Worm (Caenorhabditis elegans) whole organism, dauer: ENCODE data around the gene F59B2.13.

Experiments
- unc-62 ChIP-seq: sonication (generic microtip); optimal IDR thresholded peaks from 2 replicates; lab custom pipeline; 2017; ENCODE audit warnings: missing biosample characterization, missing genetic modification reagents, missing genetic modification characterization

Gene F59B2.13

ce11 chrIII:9026951-9027350, at the start of gene F59B2.13:
Gene F59B2.13, minus strand, starts transcription at chrIII:9027051.
- no peak for TF ChIP-seq unc-62 (GFP tag; lab: Kevin White, UChicago)

ce11 chrIII:9075539-9075938, 48.7 kb upstream of the F59B2.13 start, which contains the start of gene F02A9.7:
Gene F02A9.7, minus strand, starts transcription at chrIII:9075639.
- no peak for TF ChIP-seq unc-62 (GFP tag; lab: Kevin White, UChicago)

DNA sequence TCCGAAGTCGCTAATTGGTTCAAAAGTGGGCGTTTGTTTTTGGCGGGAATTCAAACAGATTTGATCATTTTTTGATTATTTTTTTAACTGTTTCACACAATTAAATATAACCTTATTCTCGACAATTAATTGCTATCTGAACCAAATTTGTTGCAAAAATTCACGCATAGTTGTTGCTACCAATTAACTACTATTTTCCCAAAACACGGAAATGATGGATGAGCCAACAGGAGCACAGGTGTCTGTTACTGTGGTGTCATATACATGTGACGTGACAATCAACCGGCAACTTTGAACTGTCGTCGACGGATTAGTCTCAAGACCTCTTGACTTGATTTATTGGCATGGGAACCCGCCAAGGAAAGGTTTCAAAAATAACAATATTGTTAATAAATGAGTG, 45.9 kb upstream of the F59B2.13 start:
- no peak for TF ChIP-seq unc-62 (GFP tag; lab: Kevin White, UChicago)

ce11 chrIII:9071372-9071771, 44.5 kb upstream of the F59B2.13 start, which contains the start of gene lin-12:
Gene lin-12, minus strand, starts transcription at chrIII:9071472.
- no peak for TF ChIP-seq unc-62 (GFP tag; lab: Kevin White, UChicago)

ce11 chrIII:9069712-9070111, 42.9 kb upstream of the F59B2.13 start:
- TF ChIP-seq unc-62 (GFP tag; lab: Kevin White, UChicago), result no peak

- no peak for TF ChIP-seq unc-62 (GFP tag; lab: Kevin White, UChicago)
Observed at ce11 chrIII:9060267-9060666, 33.4 kb upstream of the F59B2.13 start.

DNA sequence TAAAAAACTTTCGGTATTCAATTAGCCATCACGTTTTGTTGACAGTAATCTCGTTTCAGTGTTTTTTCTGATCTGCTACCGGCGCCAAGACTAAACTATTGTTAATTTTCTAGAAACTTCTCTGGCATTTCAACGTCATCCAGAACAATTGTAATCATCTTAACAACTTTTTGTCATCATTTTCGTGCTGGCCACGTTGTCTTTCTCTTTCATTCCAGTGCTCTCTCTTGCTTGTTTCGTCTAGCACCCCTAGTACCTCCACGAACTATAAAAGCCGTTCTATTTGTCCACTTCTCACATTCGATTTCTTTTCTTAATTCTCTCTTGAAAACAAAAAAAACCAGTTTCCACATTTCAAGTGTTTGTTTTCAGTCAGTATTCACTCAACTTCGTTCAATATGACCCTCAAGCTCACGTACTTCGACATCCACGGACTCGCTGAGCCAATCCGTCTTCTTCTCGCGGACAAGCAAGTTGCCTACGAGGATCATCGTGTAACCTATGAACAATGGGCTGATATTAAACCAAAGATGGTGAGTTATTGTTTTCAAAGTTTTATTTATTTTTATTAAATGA, 32.2 kb upstream of the F59B2.13 start, which contains the start of gene gst-1:
gst-1 (plus strand) TSS at position 373 of the 576 bp plus-strand sequence.
- no peak for TF ChIP-seq unc-62 (GFP tag; lab: Kevin White, UChicago)

DNA sequence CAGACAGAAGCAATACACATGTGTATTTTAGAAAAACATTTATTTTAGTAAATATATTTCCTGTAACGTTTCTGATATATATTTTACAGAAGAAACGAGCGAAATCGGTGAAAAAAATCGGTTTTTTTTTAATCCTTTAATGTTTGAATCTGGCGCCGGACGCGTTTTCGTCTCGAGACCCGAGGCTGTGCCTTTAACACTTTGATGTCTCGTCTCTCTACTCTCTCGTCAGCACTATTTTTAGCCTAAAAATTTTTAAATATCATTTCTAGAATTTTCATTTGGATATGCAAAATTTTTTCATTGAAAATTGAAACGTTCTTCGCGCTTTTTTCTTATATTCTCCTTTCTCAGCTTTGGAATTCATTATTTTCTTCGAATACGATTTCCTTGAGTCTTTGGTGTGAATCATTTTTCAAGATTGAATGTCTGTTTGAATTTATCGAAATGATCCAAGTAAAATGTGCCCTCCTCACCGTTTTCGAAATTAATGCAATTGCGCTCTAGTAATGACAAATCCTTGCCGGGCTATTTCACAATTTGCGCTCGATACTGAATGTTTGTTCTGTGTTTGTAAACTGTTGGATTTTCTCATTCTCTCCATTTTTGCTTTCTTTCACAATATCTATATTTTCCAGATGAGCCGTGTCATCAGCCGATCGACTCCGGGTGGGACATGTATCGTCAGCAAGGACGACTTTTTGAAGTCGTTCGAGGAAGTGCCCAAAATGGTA, 27.7 kb upstream of the F59B2.13 start, which contains the start of gene cls-2:
cls-2 (plus strand) TSS at position 635 of the 734 bp plus-strand sequence.
- TF ChIP-seq unc-62 (GFP tag; lab: Kevin White, UChicago), result no peak

- TF ChIP-seq unc-62 (GFP tag; lab: Kevin White, UChicago), result no peak
Observed at ce11 chrIII:9053740-9054252, 26.9 kb upstream of the F59B2.13 start, which contains the start of gene R107.5. Gene R107.5, minus strand, starts transcription at chrIII:9053790.

DNA sequence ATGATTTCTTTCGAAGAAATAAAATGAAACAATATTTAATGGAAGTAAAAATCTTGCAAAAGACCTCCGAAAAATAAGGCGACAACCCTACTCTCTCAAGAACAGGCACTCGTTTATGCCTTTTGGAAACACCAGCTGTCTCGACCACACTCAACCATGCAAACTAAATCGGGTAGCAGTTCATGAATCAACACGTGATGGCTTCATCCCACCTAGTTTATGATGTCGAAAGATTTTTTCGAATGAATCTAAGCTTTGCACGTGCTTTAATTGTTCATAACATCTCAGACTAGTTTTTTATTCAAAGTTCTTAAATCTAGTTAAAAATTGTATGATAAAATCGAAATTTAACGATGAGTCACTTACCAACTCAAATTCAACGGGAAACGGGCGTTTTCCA, 26.4 kb upstream of the F59B2.13 start:
- TF ChIP-seq unc-62 (GFP tag; lab: Kevin White, UChicago), result no peak

- TF ChIP-seq unc-62 (GFP tag; lab: Kevin White, UChicago), result no peak
Observed at ce11 chrIII:9052371-9052978, 25.6 kb upstream of the F59B2.13 start.

ce11 chrIII:9051714-9052113, 24.9 kb upstream of the F59B2.13 start:
- TF ChIP-seq unc-62 (GFP tag; lab: Kevin White, UChicago), result no peak

DNA sequence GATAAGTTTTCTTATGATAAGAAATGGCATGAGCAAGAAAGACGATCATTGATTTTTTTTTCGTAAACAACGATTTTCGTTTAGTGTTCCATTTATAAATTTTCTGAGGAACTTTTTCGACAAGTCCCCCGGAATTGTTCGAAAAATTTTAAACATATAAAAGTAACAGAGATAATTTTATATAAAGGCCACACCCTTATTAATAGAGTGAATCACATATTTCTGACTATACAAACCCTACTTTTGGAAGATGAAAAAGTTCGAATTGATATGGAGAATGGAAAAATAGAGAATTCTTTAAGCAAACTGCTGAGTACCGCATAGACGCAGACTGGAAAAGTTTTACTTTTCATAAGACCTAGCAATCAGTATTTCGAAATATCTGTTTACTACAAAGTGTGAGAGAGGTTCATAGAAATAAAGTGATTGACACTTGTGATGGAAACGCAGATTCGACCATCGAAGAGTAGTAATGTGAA, 24.3 kb upstream of the F59B2.13 start:
- no peak for TF ChIP-seq unc-62 (GFP tag; lab: Kevin White, UChicago)

DNA sequence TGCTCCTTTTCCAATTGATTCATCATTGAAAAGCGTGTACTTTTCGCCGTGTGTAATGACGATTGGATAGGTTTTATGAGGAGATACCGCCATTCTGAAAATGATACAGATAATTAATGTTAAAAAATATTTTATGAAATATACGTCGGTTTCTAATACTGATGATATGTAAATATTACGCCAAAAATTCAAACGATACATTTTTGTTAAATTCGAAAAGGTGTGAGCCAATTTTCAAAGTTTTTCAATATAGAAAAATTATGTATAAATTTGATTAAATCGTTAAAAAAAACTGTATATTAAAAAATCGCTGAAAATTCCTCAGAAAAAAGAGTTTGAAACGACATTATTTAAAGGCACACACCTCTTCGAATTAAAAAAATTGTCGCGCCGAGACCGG, 23.7 kb upstream of the F59B2.13 start, which contains the start of gene ikke-1:
ikke-1 (minus strand) TSS at position 101 of the 400 bp plus-strand sequence.
- TF ChIP-seq unc-62 (GFP tag; lab: Kevin White, UChicago), result no peak

ce11 chrIII:9047260-9047659, 20.4 kb upstream of the F59B2.13 start:
- TF ChIP-seq unc-62 (GFP tag; lab: Kevin White, UChicago), result no peak

DNA sequence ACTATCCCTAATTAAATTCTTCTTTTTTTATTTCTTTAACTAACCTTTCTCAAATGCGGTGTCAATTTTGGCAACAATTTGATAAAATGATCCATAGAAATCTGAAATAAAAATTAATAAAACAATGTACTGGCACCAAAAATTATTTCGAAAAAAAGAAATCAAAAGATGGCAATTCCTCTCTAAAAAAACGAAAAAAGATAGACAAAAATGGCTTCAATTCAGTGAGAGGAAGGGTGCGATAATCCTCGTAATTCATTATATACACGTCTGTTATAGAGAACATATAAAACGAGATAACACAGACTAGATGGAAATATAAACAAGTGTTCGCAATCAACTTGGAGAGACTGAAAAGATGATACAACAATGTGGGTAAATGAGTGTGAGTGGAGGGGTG, 19.0 kb upstream of the F59B2.13 start, which contains the start of gene R107.2:
R107.2 (minus strand) TSS at position 101 of the 400 bp plus-strand sequence.
- TF ChIP-seq unc-62 (GFP tag; lab: Kevin White, UChicago), result no peak
